Worm (Caenorhabditis elegans) whole organism, dauer: ENCODE results near the gene mdf-1.

ENCODE experiments used
- unc-62 ChIP-seq: sonication (generic microtip); optimal IDR thresholded peaks from 2 replicates; lab custom pipeline; 2017; ENCODE audit warnings: missing biosample characterization, missing genetic modification reagents, missing genetic modification characterization

The mdf-1 gene

DNA sequence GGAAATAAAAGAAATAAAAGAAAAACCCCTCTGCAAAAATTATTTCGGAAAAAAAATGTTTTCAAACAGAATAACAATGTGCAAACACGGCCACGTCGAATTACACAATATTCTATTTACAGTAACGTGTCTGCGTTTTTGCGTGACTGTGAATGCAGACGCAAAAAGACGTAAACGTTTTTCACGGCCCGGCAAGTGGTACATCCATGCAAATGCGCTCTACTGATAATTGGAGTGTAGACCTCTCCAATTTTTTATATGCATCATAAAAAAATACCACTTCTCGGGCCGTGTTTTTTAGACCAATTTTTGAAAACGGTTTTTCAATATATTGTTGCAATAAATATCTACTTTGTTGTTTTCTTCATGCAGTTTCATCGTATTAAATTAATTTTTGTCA is 5.4 kb upstream of the mdf-1 start, which contains the start of gene nstp-10:
TSS of gene nstp-10 (minus strand) at position 378 of the 400 bp plus-strand sequence.
- TF ChIP-seq unc-62 (GFP tag; lab: Kevin White, UChicago): no peak

DNA sequence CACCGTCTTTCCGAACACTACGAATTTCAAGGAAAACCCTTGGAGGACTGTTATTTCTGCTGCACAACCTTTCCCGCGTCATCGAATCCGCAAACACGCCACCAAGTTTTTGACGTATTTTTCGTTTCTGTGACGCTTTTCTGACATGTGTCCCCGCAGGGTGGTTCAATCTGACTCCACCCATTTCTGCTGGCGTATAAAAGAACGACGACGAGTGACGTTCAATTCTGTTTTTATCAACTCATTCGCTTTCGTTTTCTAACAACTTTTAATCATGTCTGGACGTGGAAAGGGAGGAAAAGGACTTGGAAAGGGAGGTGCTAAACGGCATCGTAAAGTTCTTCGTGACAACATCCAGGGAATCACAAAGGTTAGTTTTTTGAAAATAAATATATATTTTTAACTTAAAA is 2.8 kb upstream of the mdf-1 start, which contains the start of gene his-37:
TSS of gene his-37 (plus strand) at position 246 of the 410 bp plus-strand sequence.
- TF ChIP-seq unc-62 (GFP tag; lab: Kevin White, UChicago): no peak

DNA sequence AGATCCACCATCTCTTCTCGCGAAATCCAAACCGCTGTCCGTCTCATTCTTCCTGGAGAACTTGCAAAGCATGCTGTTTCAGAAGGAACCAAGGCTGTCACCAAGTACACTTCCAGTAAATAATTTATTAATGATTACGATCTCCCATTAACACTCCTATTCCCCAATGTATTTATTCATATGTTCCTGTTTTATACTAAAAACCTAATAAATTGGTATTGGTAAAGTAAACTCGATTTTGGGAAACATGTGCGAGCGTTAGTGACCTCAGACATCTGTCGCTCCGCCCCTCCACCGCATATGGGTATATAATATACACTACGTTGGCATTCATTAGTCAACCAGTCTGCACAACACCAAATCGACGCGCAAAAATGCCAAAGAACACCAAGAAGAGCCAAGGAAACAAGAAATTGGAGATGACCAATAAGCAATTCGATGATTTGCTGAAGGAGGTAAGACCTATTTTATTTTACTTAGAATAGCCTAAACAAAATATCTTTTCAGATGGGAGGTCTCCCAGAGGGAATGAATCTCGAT is 2.1 kb upstream of the mdf-1 start, which contains the start of gene C50F4.6:
TSS of gene C50F4.6 (plus strand) at position 51 of the 540 bp plus-strand sequence.
- no peak for TF ChIP-seq unc-62 (GFP tag; lab: Kevin White, UChicago)

DNA sequence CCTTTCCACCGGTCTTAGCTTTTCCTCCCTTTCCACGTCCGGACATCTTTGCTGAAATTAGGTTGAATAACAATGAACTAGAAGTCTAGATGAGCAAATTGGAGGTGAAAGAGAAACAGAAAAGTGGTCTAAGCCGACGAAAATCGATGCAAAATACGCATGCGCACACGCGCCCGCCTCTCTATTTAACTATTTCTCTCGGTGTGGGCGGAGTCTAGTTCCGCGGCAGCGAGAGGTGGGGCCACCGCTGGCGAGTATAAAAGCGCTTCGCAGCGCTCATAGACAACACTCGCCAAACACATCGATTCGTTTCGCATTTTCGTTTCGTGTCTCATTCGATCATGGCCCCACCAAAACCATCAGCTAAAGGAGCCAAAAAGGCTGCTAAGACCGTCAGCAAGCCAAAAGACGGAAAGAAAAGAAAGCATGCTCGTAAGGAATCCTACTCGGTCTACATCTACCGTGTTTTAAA is 1.2 kb upstream of the mdf-1 start, which contains the start of the genes his-35 and his-41:
TSS of gene his-35 (minus strand) at position 51 of the 472 bp plus-strand sequence.
TSS of gene his-41 (plus strand) at position 299 of the 472 bp plus-strand sequence.
- no peak for TF ChIP-seq unc-62 (GFP tag; lab: Kevin White, UChicago)

DNA sequence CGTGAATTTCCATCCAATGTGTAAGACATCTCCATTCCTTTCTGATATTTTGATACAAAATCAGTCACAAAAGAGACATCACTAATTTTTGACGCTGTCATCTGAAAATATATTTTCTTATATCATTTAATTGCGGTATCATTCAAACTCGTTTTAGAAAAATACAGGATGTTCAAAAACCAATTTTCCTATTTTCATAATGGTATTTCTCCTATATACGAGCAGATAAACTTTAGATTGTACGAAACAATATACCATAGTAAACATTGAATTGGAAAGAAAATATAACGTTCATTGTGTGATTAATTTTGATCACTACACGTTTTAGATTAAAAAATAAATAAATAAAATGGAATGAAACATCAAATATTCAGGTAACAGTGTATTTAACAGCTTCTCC is 2.5 kb downstream of the mdf-1 start, which contains the start of gene C50F4.16:
TSS of gene C50F4.16 (minus strand) at position 101 of the 400 bp plus-strand sequence.
- no peak for TF ChIP-seq unc-62 (GFP tag; lab: Kevin White, UChicago)

DNA sequence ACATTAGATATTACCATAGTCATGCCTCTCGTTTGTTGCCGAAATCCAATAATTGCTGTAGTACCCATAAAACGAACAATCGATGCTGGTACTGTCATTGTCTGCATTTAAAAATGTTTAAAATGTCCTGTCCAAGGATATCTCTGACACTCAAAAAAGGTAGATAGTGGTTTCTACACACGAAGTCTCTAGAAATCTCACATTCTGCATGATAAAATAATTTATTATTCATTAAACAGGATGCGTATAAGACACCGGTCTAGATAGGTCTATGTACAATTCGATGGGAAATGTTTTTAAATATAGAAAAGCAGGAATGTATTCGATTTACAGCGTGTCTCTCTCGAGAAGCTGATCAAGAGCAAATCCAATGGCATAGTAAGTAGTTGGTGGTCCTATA is 4.4 kb downstream of the mdf-1 start, which contains the start of gene C50F4.12:
TSS of gene C50F4.12 (minus strand) at position 101 of the 400 bp plus-strand sequence.
- TF ChIP-seq unc-62 (GFP tag; lab: Kevin White, UChicago): no peak

DNA sequence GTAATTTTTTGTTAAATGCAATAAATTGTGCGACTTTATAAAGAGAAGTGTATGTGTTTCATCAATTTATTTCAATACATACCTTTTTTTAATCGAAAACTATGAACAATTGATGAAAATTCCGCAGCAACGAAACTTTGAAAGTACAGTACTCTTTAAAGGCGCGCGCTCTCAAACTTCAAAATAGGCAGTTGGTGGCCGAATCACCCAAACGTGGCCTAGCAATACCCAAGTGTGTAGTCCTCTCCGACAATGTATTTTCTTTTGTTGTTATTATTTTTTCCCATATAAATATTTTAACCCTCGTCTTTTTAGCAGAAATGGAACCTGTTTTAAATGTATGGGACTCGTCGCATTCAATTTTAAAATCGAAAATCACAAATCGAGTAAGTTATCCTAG is 7.5 kb downstream of the mdf-1 start, which contains the start of gene C50F4.4:
TSS of gene C50F4.4 (plus strand) at position 267 of the 400 bp plus-strand sequence.
- TF ChIP-seq unc-62 (GFP tag; lab: Kevin White, UChicago): no peak

DNA sequence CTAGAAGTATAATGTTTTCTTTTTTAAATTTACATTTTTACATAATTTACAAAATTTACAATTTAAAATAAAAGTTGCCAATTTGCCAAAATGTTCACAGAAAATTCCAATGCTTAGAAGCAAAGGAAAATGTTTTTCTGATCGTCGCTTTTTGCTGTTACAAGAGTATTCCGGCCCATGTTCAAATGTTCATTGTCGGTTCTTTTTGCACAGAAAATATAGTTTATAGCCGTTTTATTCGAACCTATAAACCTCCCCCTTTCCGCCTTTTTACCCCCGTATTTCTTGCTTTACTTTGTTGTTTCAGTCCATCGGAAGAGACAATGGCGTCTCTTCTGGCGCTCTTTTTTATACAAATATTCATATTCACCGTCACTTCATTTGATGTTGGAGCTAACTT is 9.4 kb downstream of the mdf-1 start, which contains the start of gene tag-329:
TSS of gene tag-329 (plus strand) at position 301 of the 400 bp plus-strand sequence.
- no peak for TF ChIP-seq unc-62 (GFP tag; lab: Kevin White, UChicago)

DNA sequence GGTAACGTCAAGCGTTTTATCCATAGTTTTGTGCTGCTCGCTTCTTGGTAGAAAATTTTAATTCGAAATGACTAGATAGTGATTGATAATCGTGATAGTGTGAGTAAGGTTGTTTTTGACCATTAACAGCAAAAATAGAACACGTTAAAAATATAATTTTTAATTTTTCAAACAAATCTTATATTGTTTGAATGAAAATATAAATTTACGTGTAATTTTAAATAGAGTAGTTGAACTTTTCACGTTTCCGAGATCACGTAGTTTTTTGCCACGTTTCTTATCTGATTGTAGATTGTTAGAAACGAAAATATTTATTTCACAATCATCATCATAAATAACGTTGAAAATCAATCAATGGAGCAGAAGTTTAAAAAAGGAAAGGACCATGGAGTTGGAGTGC is 12.5 kb downstream of the mdf-1 start, which contains the start of the genes C50F4.10 and pfk-1.2:
TSS of gene C50F4.10 (minus strand) at position 101 of the 400 bp plus-strand sequence.
TSS of gene pfk-1.2 (plus strand) at position 325 of the 400 bp plus-strand sequence.
- no peak for TF ChIP-seq unc-62 (GFP tag; lab: Kevin White, UChicago)

DNA sequence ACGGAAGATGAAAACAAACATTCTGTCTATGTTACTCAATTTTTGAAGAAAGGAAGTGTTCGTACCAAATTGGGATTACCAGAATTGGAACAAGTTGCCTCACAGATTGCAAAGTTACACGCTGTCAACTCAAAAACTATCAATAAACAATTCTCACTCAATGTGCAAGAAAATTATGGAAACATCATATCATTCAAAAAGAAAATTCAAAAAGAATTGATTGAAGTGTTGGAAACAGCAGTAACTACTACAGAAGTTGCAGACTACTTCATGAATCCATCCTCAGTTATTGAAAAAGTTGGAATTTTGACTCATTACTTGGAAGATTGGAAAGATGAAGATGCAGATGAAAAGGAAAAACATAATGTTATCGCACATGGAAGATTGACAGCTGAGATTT is 16.0 kb downstream of the mdf-1 start:
- no peak for TF ChIP-seq unc-62 (GFP tag; lab: Kevin White, UChicago)

DNA sequence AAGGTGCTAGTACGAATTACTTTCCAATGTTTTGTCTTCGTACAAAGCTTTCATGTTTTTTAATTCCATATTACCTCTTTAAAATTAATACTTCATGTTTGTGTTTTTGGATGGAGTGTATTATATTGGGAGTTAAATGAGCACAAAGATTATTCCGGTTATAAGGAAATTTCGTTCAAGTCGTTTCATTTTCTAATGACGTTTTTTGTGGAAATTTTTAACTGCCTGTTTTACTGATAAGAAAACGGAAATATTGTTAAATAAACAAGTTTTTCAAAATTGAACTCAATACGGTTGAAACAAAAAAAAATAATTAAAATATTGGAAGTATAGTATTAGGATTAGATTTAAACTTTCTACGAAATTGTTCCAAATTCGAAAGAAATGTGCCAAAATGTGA is 16.7 kb downstream of the mdf-1 start:
- TF ChIP-seq unc-62 (GFP tag; lab: Kevin White, UChicago): no peak

DNA sequence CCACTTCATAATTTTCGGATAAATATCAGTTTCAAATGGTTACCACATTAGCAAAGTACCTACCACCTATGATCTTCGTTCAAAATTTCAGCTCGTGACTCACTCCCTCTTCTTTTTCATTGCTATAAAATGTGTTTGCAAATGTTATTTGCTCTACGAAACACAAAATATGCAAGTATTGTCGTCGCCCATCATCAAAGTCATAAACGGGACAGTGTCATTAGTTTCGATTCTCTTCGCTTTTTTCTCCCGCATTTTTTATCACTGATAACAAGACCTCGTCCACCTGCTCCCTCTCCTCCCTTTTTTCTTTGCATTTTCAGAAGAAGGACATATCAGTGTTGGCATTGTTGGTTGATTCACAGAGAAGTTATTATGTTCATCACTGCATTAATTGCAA is 17.6 kb downstream of the mdf-1 start, which contains the start of gene C50F4.1:
TSS of gene C50F4.1 (plus strand) at position 324 of the 400 bp plus-strand sequence.
- no peak for TF ChIP-seq unc-62 (GFP tag; lab: Kevin White, UChicago)

DNA sequence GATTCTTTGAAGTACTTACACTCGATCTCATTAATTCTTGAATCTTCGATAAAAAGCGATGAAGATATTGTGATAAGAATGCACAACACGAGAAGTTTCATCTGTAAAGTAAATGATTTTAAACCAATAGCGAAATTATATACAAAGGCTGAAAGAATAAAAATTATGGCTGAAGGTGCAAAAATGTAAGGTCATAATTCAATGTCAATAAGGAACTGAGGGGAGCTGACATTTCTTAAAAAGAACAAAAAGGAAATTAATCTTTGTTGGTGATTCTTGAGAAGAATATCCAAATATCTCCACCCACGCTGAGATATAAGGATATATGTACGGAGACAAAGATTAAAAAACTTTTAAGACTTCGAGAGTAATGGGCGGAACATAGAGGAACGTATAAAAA is 19.9 kb downstream of the mdf-1 start, which contains the start of gene C50F4.9:
TSS of gene C50F4.9 (minus strand) at position 101 of the 400 bp plus-strand sequence.
- no peak for TF ChIP-seq unc-62 (GFP tag; lab: Kevin White, UChicago)

DNA sequence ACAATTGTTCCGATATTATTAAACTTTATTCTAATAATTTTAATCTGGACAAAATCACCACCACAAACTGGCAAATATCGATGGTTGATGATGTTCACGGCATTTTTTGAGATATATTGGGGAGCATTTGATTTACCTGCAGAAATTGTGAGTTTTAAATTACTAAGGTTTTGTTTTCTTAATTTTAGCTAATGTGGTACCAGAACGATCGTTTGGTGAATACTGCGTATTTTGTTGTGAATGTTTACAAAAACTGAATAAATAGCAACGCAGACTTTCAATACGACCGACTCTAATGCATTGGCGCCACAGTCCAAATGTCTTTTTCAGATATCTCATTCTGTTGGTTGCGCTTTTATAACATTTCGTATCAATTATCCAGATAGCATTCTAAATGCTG is 22.3 kb downstream of the mdf-1 start:
- no peak for TF ChIP-seq unc-62 (GFP tag; lab: Kevin White, UChicago)

DNA sequence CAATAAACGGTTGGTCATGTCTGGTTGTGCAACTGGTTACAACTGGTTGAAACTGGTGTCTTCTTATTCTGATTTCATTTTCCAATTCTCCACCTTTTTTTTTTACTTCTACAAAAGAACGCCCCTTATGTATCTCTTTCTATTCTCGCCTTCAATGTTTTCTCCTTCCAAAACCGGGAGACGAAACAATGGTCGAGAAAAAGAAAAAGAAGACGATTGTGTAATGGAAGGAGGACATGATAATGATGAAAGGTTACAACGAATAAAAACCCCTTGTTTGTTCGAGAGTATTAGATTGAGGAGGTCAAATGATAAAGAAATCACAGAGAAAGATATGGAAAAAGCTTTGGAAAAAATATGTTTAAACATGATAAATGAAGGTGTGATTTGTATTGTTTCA is 25.2 kb downstream of the mdf-1 start, which contains the start of gene C50F4.8:
TSS of gene C50F4.8 (minus strand) at position 28 of the 400 bp plus-strand sequence.
- TF ChIP-seq unc-62 (GFP tag; lab: Kevin White, UChicago): no peak

DNA sequence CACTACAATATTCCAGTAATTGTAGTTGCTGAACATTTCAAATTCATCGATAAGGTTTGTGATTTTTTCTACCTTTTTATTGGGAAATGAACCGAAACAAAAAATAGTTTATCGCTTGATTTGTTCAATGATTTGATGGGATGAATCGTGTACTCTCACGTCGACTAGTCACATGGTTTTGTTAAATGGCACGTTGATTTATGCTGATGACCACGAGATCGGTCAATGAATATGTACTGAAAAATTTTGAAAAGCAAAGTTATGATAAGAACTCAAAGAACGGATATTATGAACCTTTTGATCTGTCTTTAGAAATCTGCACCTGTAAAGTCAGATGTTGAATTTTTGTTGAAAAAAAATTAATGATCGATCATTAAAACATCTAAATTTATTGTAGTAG is 27.7 kb downstream of the mdf-1 start:
- no peak for TF ChIP-seq unc-62 (GFP tag; lab: Kevin White, UChicago)
